Fruit fly (Drosophila melanogaster) whole organism, embryonic: ENCODE results near the gene Eip93F.

Source experiments
- Adf1 ChIP-seq: fragments of 200-800 bp; sonication (Bioruptor generic); IDR thresholded peaks from 2 replicates; pipeline ENCODE4 v1.3.6; 2022; ENCODE audit warnings: missing biosample characterization, missing genetic modification characterization
- BEAF-32 ChIP-seq: fragments of 200-800 bp; sonication (Bioruptor generic); optimal IDR thresholded peaks from 3 replicates; lab custom pipeline; 2017; ENCODE audit warnings: missing biosample characterization, missing genetic modification characterization, mild to moderate bottlenecking, moderate library complexity, missing genetic modification reagents
- CG1024 ChIP-seq: fragments of 200-800 bp; sonication (Bioruptor generic); IDR thresholded peaks from 2 replicates; pipeline ENCODE4 v1.3.6; 2022; ENCODE audit warnings: missing biosample characterization, missing genetic modification characterization
- CG10267 ChIP-seq: fragments of 200-800 bp; sonication (Bioruptor generic); optimal IDR thresholded peaks from 2 replicates; lab custom pipeline; 2018; ENCODE audit warnings: missing biosample characterization, mild to moderate bottlenecking, missing genetic modification characterization, moderate library complexity
- CG13296 ChIP-seq: fragments of 200-800 bp; sonication (Bioruptor generic); optimal IDR thresholded peaks from 3 replicates; lab custom pipeline; 2018; ENCODE audit warnings: missing biosample characterization, mild to moderate bottlenecking, missing genetic modification characterization
- CG14667 ChIP-seq: fragments of 200-800 bp; sonication (Bioruptor generic); IDR thresholded peaks from 2 replicates; pipeline ENCODE4 v1.3.6; 2022; ENCODE audit warnings: missing biosample characterization, missing genetic modification characterization
- CG17359 ChIP-seq: fragments of 200-800 bp; sonication (Bioruptor generic); optimal IDR thresholded peaks from 3 replicates; lab custom pipeline; 2018; ENCODE audit warnings: missing biosample characterization, mild to moderate bottlenecking, missing genetic modification characterization, moderate library complexity
- CG2116 ChIP-seq: fragments of 200-800 bp; sonication (Bioruptor generic); optimal IDR thresholded peaks from 3 replicates; lab custom pipeline; 2018; ENCODE audit warnings: missing biosample characterization, mild to moderate bottlenecking, missing genetic modification characterization
- CG3847 ChIP-seq: fragments of 200-800 bp; sonication (Bioruptor generic); IDR thresholded peaks from 2 replicates; pipeline ENCODE4 v1.3.6; 2022; ENCODE audit warnings: missing biosample characterization, missing genetic modification characterization
- CG3995 ChIP-seq: fragments of 200-800 bp; sonication (Bioruptor generic); optimal IDR thresholded peaks from 3 replicates; lab custom pipeline; 2016; ENCODE audit warnings: missing biosample characterization, missing genetic modification characterization
- CG43689 ChIP-seq: fragments of 200-800 bp; sonication (Bioruptor generic); IDR thresholded peaks from 2 replicates; pipeline ENCODE4 v1.3.6; 2022; ENCODE audit warnings: missing biosample characterization, missing genetic modification characterization
- CG6689 ChIP-seq: fragments of 200-800 bp; sonication (Bioruptor generic); IDR thresholded peaks from 2 replicates; pipeline ENCODE4 v1.3.6; 2022; ENCODE audit warnings: missing biosample characterization, missing genetic modification characterization
- CG8359 ChIP-seq: fragments of 200-800 bp; sonication (Bioruptor generic); optimal IDR thresholded peaks from 2 replicates; lab custom pipeline; 2017; ENCODE audit warnings: missing biosample characterization, mild to moderate bottlenecking, missing genetic modification characterization, borderline replicate concordance
- CG9609 ChIP-seq: fragments of 200-800 bp; sonication (Bioruptor generic); optimal IDR thresholded peaks from 3 replicates; lab custom pipeline; 2016; ENCODE audit warnings: missing biosample characterization, missing genetic modification characterization
- D ChIP-seq, 2 experiments: fragments of 200-800 bp in 1 of 2; fragments of >200 bp in 1 of 2; sonication (Bioruptor generic) in 1 of 2; optimal IDR thresholded peaks; 2 replicates in 1 of 2; 3 replicates in 1 of 2; lab custom pipeline; 2017; ENCODE audit warnings: mild to moderate bottlenecking in 1 of 2, missing biosample characterization in 1 of 2, missing genetic modification characterization in 1 of 2, missing genetic modification reagents in 1 of 2
- Doc2 ChIP-seq: fragments of 200-800 bp; sonication (Bioruptor generic); IDR thresholded peaks from 2 replicates; pipeline ENCODE4 v1.3.6; 2022; ENCODE audit warnings: missing biosample characterization, missing genetic modification characterization
- Dref ChIP-seq: fragments of 200-800 bp; sonication (Bioruptor generic); IDR thresholded peaks from 2 replicates; pipeline ENCODE4 v1.3.6; 2022; ENCODE audit warnings: missing biosample characterization, missing genetic modification characterization
- Gug ChIP-seq: fragments of 200-800 bp; sonication (Bioruptor generic); IDR thresholded peaks from 4 replicates; pipeline ENCODE4 v1.3.6; 2022; ENCODE audit warnings: missing biosample characterization, missing genetic modification characterization
- HLH4C ChIP-seq: fragments of 200-800 bp; sonication (Bioruptor generic); IDR thresholded peaks from 3 replicates; pipeline ENCODE4 v1.3.6; 2022; ENCODE audit warnings: missing biosample characterization, missing genetic modification characterization; ENCODE audit not compliant: partially characterized antibody
- Jarid2 ChIP-seq: fragments of 200-800 bp; sonication (Bioruptor generic); optimal IDR thresholded peaks from 3 replicates; lab custom pipeline; 2017; ENCODE audit warnings: mild to moderate bottlenecking, missing biosample characterization, missing genetic modification reagents, missing genetic modification characterization
- MBD-R2 ChIP-seq: fragments of 200-800 bp; sonication (Bioruptor generic); IDR thresholded peaks from 2 replicates; pipeline ENCODE4 v1.3.6; 2022; ENCODE audit warnings: missing biosample characterization, missing genetic modification characterization
- MESR4 ChIP-seq: fragments of 200-800 bp; sonication (Bioruptor generic); optimal IDR thresholded peaks from 2 replicates; lab custom pipeline; 2018; ENCODE audit warnings: missing biosample characterization, mild to moderate bottlenecking, missing genetic modification characterization, moderate library complexity
- Nf-YA ChIP-seq: fragments of 200-800 bp; sonication (Bioruptor generic); IDR thresholded peaks from 2 replicates; pipeline ENCODE4 v1.3.6; 2022; ENCODE audit warnings: missing biosample characterization, missing genetic modification characterization
- Oaz ChIP-seq: fragments of 200-800 bp; sonication (Bioruptor generic); IDR thresholded peaks from 2 replicates; pipeline ENCODE4 v1.3.6; 2022; ENCODE audit warnings: missing biosample characterization, missing genetic modification characterization
- Opbp ChIP-seq: fragments of 200-800 bp; sonication (Bioruptor generic); IDR thresholded peaks from 3 replicates; pipeline ENCODE4 v1.3.6; 2022; ENCODE audit warnings: missing biosample characterization, missing genetic modification characterization; ENCODE audit not compliant: partially characterized antibody
- Pdp1 ChIP-seq, 2 experiments: fragments of 200-800 bp; sonication (Bioruptor generic); optimal IDR thresholded peaks; 3 replicates each; lab custom pipeline; 2016; ENCODE audit warnings: missing biosample characterization in 2 of 2, missing genetic modification characterization in 2 of 2, mild to moderate bottlenecking in 1 of 2, moderate library complexity in 1 of 2
- Ravus ChIP-seq: fragments of 200-800 bp; sonication (Bioruptor generic); IDR thresholded peaks from 2 replicates; pipeline ENCODE4 v1.3.6; 2022; ENCODE audit warnings: missing biosample characterization, missing genetic modification characterization
- Scr ChIP-seq: fragments of 200-800 bp; sonication (Bioruptor generic); IDR thresholded peaks from 2 replicates; pipeline ENCODE4 v1.3.6; 2022; ENCODE audit warnings: missing biosample characterization, missing genetic modification characterization; ENCODE audit not compliant: partially characterized antibody
- Trl ChIP-seq, 3 experiments: fragments of >200 bp in 2 of 3; fragments of 200-800 bp in 1 of 3; sonication (Bioruptor generic) in 1 of 3; optimal IDR thresholded peaks; 2 replicates in 1 of 3; 3 replicates in 2 of 3; lab custom pipeline; 2016 to 2017; ENCODE audit warnings: missing biosample characterization in 1 of 3, missing genetic modification characterization in 1 of 3
- abd-A ChIP-seq: fragments of 200-800 bp; sonication (Bioruptor generic); optimal IDR thresholded peaks from 3 replicates; lab custom pipeline; 2019; ENCODE audit warnings: missing biosample characterization, mild to moderate bottlenecking, missing genetic modification characterization, moderate library complexity
- al ChIP-seq: fragments of 200-800 bp; sonication (Bioruptor generic); IDR thresholded peaks from 2 replicates; pipeline ENCODE4 v1.3.6; 2022; ENCODE audit warnings: missing biosample characterization, missing genetic modification characterization
- ato ChIP-seq: fragments of 200-800 bp; sonication (Bioruptor generic); IDR thresholded peaks from 2 replicates; pipeline ENCODE4 v1.3.6; 2022; ENCODE audit warnings: missing biosample characterization, missing genetic modification characterization; ENCODE audit not compliant: partially characterized antibody
- croc ChIP-seq: fragments of 200-800 bp; sonication (Bioruptor generic); conservative IDR thresholded peaks from 3 replicates; pipeline ENCODE4 v1.3.6; 2022; ENCODE audit warnings: missing biosample characterization, missing genetic modification characterization
- crol ChIP-seq: fragments of 200-800 bp; sonication (Bioruptor generic); IDR thresholded peaks from 2 replicates; pipeline ENCODE4 v1.3.6; 2022; ENCODE audit warnings: missing biosample characterization, missing genetic modification characterization
- ewg ChIP-seq: fragments of 200-800 bp; sonication (Bioruptor generic); optimal IDR thresholded peaks from 3 replicates; lab custom pipeline; 2017; ENCODE audit warnings: mild to moderate bottlenecking, missing biosample characterization, missing genetic modification reagents, missing genetic modification characterization
- fd3F ChIP-seq: fragments of 200-800 bp; sonication (Bioruptor generic); optimal IDR thresholded peaks from 2 replicates; lab custom pipeline; 2018; ENCODE audit warnings: missing biosample characterization, mild to moderate bottlenecking, missing genetic modification characterization, moderate library complexity
- ftz-f1 ChIP-seq: fragments of 200-800 bp; sonication (Bioruptor generic); optimal IDR thresholded peaks from 2 replicates; lab custom pipeline; 2016; ENCODE audit warnings: missing biosample characterization, missing genetic modification characterization
- gsb-n ChIP-seq: fragments of 200-800 bp; sonication (Bioruptor generic); optimal IDR thresholded peaks from 3 replicates; lab custom pipeline; 2018; ENCODE audit warnings: missing biosample characterization, mild to moderate bottlenecking, missing genetic modification characterization
- inv ChIP-seq: fragments of 200-800 bp; sonication (Bioruptor generic); IDR thresholded peaks from 2 replicates; pipeline ENCODE4 v1.3.6; 2022; ENCODE audit warnings: missing biosample characterization, missing genetic modification characterization; ENCODE audit not compliant: partially characterized antibody
- mirr ChIP-seq: fragments of 200-800 bp; sonication (Bioruptor generic); optimal IDR thresholded peaks from 3 replicates; lab custom pipeline; 2018; ENCODE audit warnings: missing biosample characterization, mild to moderate bottlenecking, missing genetic modification characterization
- nerfin-1 ChIP-seq: fragments of 200-800 bp; sonication (Bioruptor generic); optimal IDR thresholded peaks from 3 replicates; lab custom pipeline; 2019; ENCODE audit warnings: missing biosample characterization, mild to moderate bottlenecking, missing genetic modification characterization, moderate library complexity
- onecut ChIP-seq: fragments of 200-800 bp; sonication (Bioruptor generic); IDR thresholded peaks from 2 replicates; pipeline ENCODE4 v1.3.6; 2022; ENCODE audit warnings: missing biosample characterization, missing genetic modification characterization
- pzg ChIP-seq: fragments of 200-800 bp; sonication (Bioruptor generic); optimal IDR thresholded peaks from 3 replicates; lab custom pipeline; 2018; ENCODE audit warnings: missing biosample characterization, mild to moderate bottlenecking, missing genetic modification characterization, moderate library complexity
- sima ChIP-seq: fragments of 200-800 bp; sonication (Bioruptor generic); optimal IDR thresholded peaks from 2 replicates; lab custom pipeline; 2016; ENCODE audit warnings: missing biosample characterization, missing genetic modification characterization
- sna ChIP-seq: fragments of 200-800 bp; sonication (Bioruptor generic); IDR thresholded peaks from 2 replicates; pipeline ENCODE4 v1.3.6; 2022; ENCODE audit warnings: missing biosample characterization, missing genetic modification characterization; ENCODE audit not compliant: partially characterized antibody
- twi ChIP-seq: fragments of 200-800 bp; optimal IDR thresholded peaks from 2 replicates; lab custom pipeline; 2019; ENCODE audit warnings: missing biosample characterization, mild to moderate bottlenecking, missing genetic modification characterization, moderate library complexity
- yki ChIP-seq: fragments of >200 bp; optimal IDR thresholded peaks from 3 replicates; lab custom pipeline; 2018

Gene Eip93F

dm6 chr3R:22031738-22032137, 82.8 kb downstream of the Eip93F start, which contains the start of gene CG13409:
Gene CG13409 (minus strand): TSS chr3R:22031900.
- TF ChIP-seq ewg (GFP tag; lab: Kevin White, UChicago) = peak; percentile 78
- no peak for TF ChIP-seq ftz-f1
- TF ChIP-seq Gug (GFP tag; lab: Robert Waterston, UW) = no peak
- TF ChIP-seq onecut = peak; percentile 97
- TF ChIP-seq MBD-R2 (GFP tag; lab: Robert Waterston, UW) = peak; percentile 21; the same call in 1 of the 2 replicates
- peak; percentile 10 for TF ChIP-seq MESR4 (GFP tag; lab: Kevin White, UChicago)
- TF ChIP-seq sima (GFP tag; lab: Kevin White, UChicago) = no peak
- no peak for TF ChIP-seq CG17359
- TF ChIP-seq, all 482 proteins: peak for 4

- TF ChIP-seq Pdp1 (GFP tag; optimal IDR thresholded peaks at IDR 0.05; lab: Kevin White, UChicago) = peak in 1 of 2 experiments; percentile 66
- TF ChIP-seq crol (GFP tag; lab: Robert Waterston, UW) = no peak
- TF ChIP-seq Doc2 (GFP tag; lab: Robert Waterston, UW) = no peak
- TF ChIP-seq Nf-YA (GFP tag; lab: Robert Waterston, UW) = no peak
- peak; percentile 30 for TF ChIP-seq nerfin-1 (tag; lab: Kevin White, UChicago)
- TF ChIP-seq Opbp (GFP tag; lab: Robert Waterston, UW) = 0 out of 3 replicates have a peak, but pooled peaks have one; percentile 45
- TF ChIP-seq CG2116 (GFP tag; lab: Kevin White, UChicago) = peak; percentile 74
- no peak for TF ChIP-seq twi (tag; lab: Kevin White, UChicago)
- TF ChIP-seq CG9609 (GFP tag; lab: Kevin White, UChicago) = no peak
- peak; percentile 66 for TF ChIP-seq pzg (GFP tag; lab: Kevin White, UChicago)
- peak; percentile 60; the same call in 1 of the 2 replicates for TF ChIP-seq sna (GFP tag; lab: Robert Waterston, UW)
- peak; percentile 16 for TF ChIP-seq CG3995
- TF ChIP-seq abd-A (tag; lab: Kevin White, UChicago) = no peak
- no peak for TF ChIP-seq yki
- TF ChIP-seq CG13296 = no peak
- TF ChIP-seq Trl (optimal IDR thresholded peaks at IDR 0.05; lab: Kevin White, UChicago) = no peak
- TF ChIP-seq Trl (GFP tag; optimal IDR thresholded peaks at IDR 0.05; lab: Kevin White, UChicago) = no peak
- TF ChIP-seq Ravus (GFP tag; lab: Robert Waterston, UW) = no peak
- no peak for TF ChIP-seq Adf1
- TF ChIP-seq CG6689 = peak; percentile 54
- no peak for TF ChIP-seq CG1024 (GFP tag; lab: Robert Waterston, UW)
- no peak for TF ChIP-seq mirr
- TF ChIP-seq ato = peak; percentile 32; the same call in 1 of the 2 replicates
- TF ChIP-seq D (optimal IDR thresholded peaks at IDR 0.05; lab: Kevin White, UChicago) = peak; percentile 9
- TF ChIP-seq D (GFP tag; optimal IDR thresholded peaks at IDR 0.05; lab: Kevin White, UChicago) = no peak
- TF ChIP-seq Oaz (GFP tag; lab: Robert Waterston, UW) = no peak
- no peak for TF ChIP-seq CG8359
- TF ChIP-seq CG10267 (tag; lab: Kevin White, UChicago) = peak; percentile 46
- no peak for TF ChIP-seq CG43689 (GFP tag; lab: Robert Waterston, UW)
- TF ChIP-seq inv (GFP tag; lab: Robert Waterston, UW) = peak; percentile 36; the same call in 1 of the 2 replicates
- peak; percentile 71 for TF ChIP-seq Scr (GFP tag; lab: Robert Waterston, UW)
- peak; percentile 73 for TF ChIP-seq BEAF-32
- no peak for TF ChIP-seq gsb-n
- TF ChIP-seq CG14667 (GFP tag; lab: Robert Waterston, UW) = no peak
- TF ChIP-seq HLH4C (GFP tag; lab: Robert Waterston, UW) = peak; percentile 74
- peak; percentile 74 for TF ChIP-seq Dref (GFP tag; lab: Robert Waterston, UW)
- no peak for TF ChIP-seq croc
- peak; percentile 28; the same call in 1 of the 2 replicates for TF ChIP-seq CG3847
- no peak for TF ChIP-seq al (GFP tag; lab: Robert Waterston, UW)
- no peak for TF ChIP-seq Jarid2 (GFP tag; lab: Kevin White, UChicago)
- TF ChIP-seq fd3F (GFP tag; lab: Kevin White, UChicago) = no peak
Measured at dm6 chr3R:22034160-22034742, 85.3 kb downstream of the Eip93F start, which contains the start of the genes CG45099, CG6015, pit and Fadd. Gene CG45099 (minus strand): TSS chr3R:22034286. Gene CG6015 (minus strand): TSS chr3R:22034286. Gene pit (plus strand): TSS chr3R:22034298. Gene Fadd (plus strand): TSS chr3R:22034455.
